Fruit fly (Drosophila melanogaster) Kc167 (cell line): ENCODE results near the gene CG2604.

Experiments used
- Sin3A ChIP-seq: fragments of >200 bp; optimal IDR thresholded peaks from 2 replicates; lab custom pipeline; 2018; ENCODE audit warnings: missing external identifiers
- h ChIP-seq: fragments of >200 bp; optimal IDR thresholded peaks from 3 replicates; lab custom pipeline; 2018; ENCODE audit warnings: missing external identifiers
- insv ChIP-seq: fragments of >200 bp; optimal IDR thresholded peaks from 3 replicates; lab custom pipeline; 2018; ENCODE audit warnings: missing external identifiers

dm6 chr3R:5212759-5213053 lies 10.5 kb downstream of the CG2604 start:
- no peak for TF ChIP-seq insv (lab: Kevin White, UChicago)
- TF ChIP-seq Sin3A (lab: Kevin White, UChicago), result no peak
- no peak for TF ChIP-seq h (lab: Kevin White, UChicago)
